Worm (Caenorhabditis elegans): Measurements from ENCODE around the gene T20D3.6.

DNA sequence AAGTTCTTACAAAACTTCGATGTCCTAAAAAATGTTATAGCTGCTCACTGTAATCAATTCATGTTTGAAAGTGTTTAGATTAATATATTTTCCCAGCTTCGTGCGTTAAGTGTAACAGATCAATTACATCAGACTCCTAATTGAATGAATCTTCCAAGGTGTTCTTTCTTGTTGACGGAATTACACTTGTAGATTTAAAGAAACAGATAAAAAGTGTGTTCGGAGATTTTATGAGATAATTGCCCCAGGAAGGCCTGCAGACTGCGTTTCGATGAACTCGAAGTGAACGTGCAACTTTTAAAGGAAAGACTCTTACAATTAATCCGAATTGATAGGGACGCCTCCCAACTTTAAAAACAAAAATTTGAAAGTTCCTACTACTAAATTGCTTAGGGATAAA lies 49.5 kb downstream of the T20D3.6 start:
- TF ChIP-seq nhr-237 (tag; optimal IDR thresholded peaks at IDR 0.05) (no peak), elt-3 (tag; optimal IDR thresholded peaks at IDR 0.05) (no peak), lsy-2 (tag; optimal IDR thresholded peaks at IDR 0.05) (no peak), ceh-39 (tag; optimal IDR thresholded peaks at IDR 0.05) (no peak), unc-62 (GFP tag; optimal IDR thresholded peaks at IDR 0.05) (no peak), snpc-4 (tag; optimal IDR thresholded peaks at IDR 0.05) (no peak), lin-13 (tag; optimal IDR thresholded peaks at IDR 0.05) (no peak), pha-4 (tag; optimal IDR thresholded peaks at IDR 0.05) (no peak), mep-1 (tag; optimal IDR thresholded peaks at IDR 0.05) (no peak)

Data from whole organism, mixed stage, embryonic.